Fruit fly (Drosophila melanogaster) whole organism, prepupa: Measurements from ENCODE around the gene ouib.

Experiments
- Blimp-1 ChIP-seq: fragments of 200-800 bp; sonication (Bioruptor generic); optimal IDR thresholded peaks from 3 replicates; lab custom pipeline; 2017; ENCODE audit warnings: missing biosample characterization, missing genetic modification characterization, mild to moderate bottlenecking, moderate library complexity, missing genetic modification reagents
- CG34406 ChIP-seq: fragments of 200-800 bp; sonication (Bioruptor generic); optimal IDR thresholded peaks from 3 replicates; lab custom pipeline; 2016; ENCODE audit warnings: missing biosample characterization, missing genetic modification characterization
- CG6854 ChIP-seq: fragments of 200-800 bp; sonication (Bioruptor generic); optimal IDR thresholded peaks from 2 replicates; lab custom pipeline; 2017; ENCODE audit warnings: missing biosample characterization, mild to moderate bottlenecking, missing genetic modification characterization
- CG7368 ChIP-seq: fragments of 200-800 bp; sonication (Bioruptor generic); optimal IDR thresholded peaks from 3 replicates; lab custom pipeline; 2016; ENCODE audit warnings: missing biosample characterization, missing genetic modification characterization
- OdsH ChIP-seq: fragments of 200-800 bp; sonication (Bioruptor generic); optimal IDR thresholded peaks from 3 replicates; lab custom pipeline; 2016; ENCODE audit warnings: missing biosample characterization, missing genetic modification characterization

- no peak for TF ChIP-seq OdsH (GFP tag; lab: Kevin White, UChicago)
- TF ChIP-seq CG6854 (GFP tag; lab: Kevin White, UChicago), result no peak
- TF ChIP-seq Blimp-1 (GFP tag; lab: Kevin White, UChicago), result no peak
- TF ChIP-seq CG7368 (GFP tag; lab: Kevin White, UChicago), result no peak
- no peak for TF ChIP-seq CG34406 (GFP tag; lab: Kevin White, UChicago)
Observed at dm6 chr3R:8740118-8740517, 14.8 kb downstream of the ouib start.
